Fruit fly (Drosophila melanogaster) whole organism: ENCODE results near the gene dsd.

Experiments
- CG8478 ChIP-seq: fragments of >200 bp; optimal IDR thresholded peaks from 2 replicates; lab custom pipeline; 2018; ENCODE audit warnings: inconsistent platforms
- Dll ChIP-seq: fragments of >200 bp; optimal IDR thresholded peaks from 2 replicates; lab custom pipeline; 2017
- EcR ChIP-seq, 2 experiments: fragments of >200 bp; optimal IDR thresholded peaks; 2 replicates each; lab custom pipeline; 2017; ENCODE audit warnings: missing biosample characterization in 2 of 2, missing genetic modification characterization in 2 of 2, missing genetic modification reagents in 2 of 2
- psq ChIP-seq: fragments of >200 bp; optimal IDR thresholded peaks from 2 replicates; lab custom pipeline; 2017
- usp ChIP-seq: fragments of >200 bp; optimal IDR thresholded peaks from 2 replicates; lab custom pipeline; 2017; ENCODE audit warnings: missing biosample characterization, missing genetic modification characterization, mixed read lengths

DNA sequence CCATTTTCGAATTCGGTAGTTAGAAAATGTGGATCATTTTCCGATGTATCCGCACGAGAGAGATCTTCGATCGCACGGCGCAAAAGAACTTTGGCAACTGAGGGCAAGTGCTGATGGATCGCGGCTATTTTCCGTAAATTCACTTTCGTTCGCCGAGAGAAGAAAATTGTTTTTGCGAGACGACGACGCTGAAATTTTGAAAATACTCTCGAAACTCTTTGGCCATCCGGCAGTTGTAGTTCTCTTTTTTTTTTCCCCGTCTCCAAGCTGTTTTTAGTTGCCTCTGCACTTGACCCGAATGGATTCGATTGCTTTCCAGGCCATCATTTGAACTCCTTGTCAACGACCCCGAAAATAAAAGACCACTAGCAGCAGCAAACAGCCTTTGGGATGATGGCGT lies 18.7 kb upstream of the dsd start, which contains the start of gene CG5612:
- TF ChIP-seq Dll (lab: Kevin White, UChicago) (no peak), CG8478 (lab: Kevin White, UChicago) (no peak), EcR (GFP tag; optimal IDR thresholded peaks at IDR 0.05; lab: Kevin White, UChicago) (no peak), usp (GFP tag; lab: Kevin White, UChicago) (no peak), psq (lab: Kevin White, UChicago) (no peak)
